Worm (Caenorhabditis elegans) whole organism, mixed stage, embryonic: ENCODE measurements around the gene Y39E4B.11.
"Not testable (repeated sequence)": the region's sequence is repeated elsewhere in the genome, so short reads cannot be mapped to it uniquely, and the experiment has no call there.

ENCODE experiments used
- M03D4.4 ChIP-seq: sonication (generic microtip); optimal IDR thresholded peaks from 2 replicates; lab custom pipeline; 2017; ENCODE audit warnings: mild to moderate bottlenecking, missing genetic modification characterization, missing compliant biosample characterization
- bed-3 ChIP-seq: fragments of 200-800 bp; sonication (Bioruptor generic); optimal IDR thresholded peaks from 3 replicates; lab custom pipeline; 2018; ENCODE audit warnings: mild to moderate bottlenecking, missing genetic modification characterization, moderate library complexity, missing compliant biosample characterization
- blmp-1 ChIP-seq: fragments of 150-350 bp; optimal IDR thresholded peaks from 2 replicates; lab custom pipeline; 2014; ENCODE audit warnings: missing biosample characterization, missing genetic modification characterization
- ceh-39 ChIP-seq: fragments of 150-350 bp; optimal IDR thresholded peaks from 2 replicates; lab custom pipeline; 2014; ENCODE audit warnings: missing biosample characterization, missing genetic modification characterization
- ceh-43 ChIP-seq: fragments of 200-800 bp; sonication (Bioruptor generic); optimal IDR thresholded peaks from 2 replicates; lab custom pipeline; 2018; ENCODE audit warnings: mild to moderate bottlenecking, missing genetic modification characterization, moderate library complexity, missing compliant biosample characterization
- ceh-83 ChIP-seq: fragments of 200-800 bp; sonication (Bioruptor generic); optimal IDR thresholded peaks from 2 replicates; lab custom pipeline; 2018; ENCODE audit warnings: mild to moderate bottlenecking, missing genetic modification characterization, missing compliant biosample characterization
- ces-1 ChIP-seq: fragments of 150-350 bp; optimal IDR thresholded peaks from 2 replicates; lab custom pipeline; 2014; ENCODE audit warnings: missing biosample characterization, missing genetic modification reagents, missing genetic modification characterization
- cnd-1 ChIP-seq: fragments of 200-800 bp; sonication (Bioruptor generic); optimal IDR thresholded peaks from 2 replicates; lab custom pipeline; 2018; ENCODE audit warnings: mild to moderate bottlenecking, missing genetic modification characterization, missing compliant biosample characterization
- drap-1 ChIP-seq: fragments of 200-800 bp; sonication (Bioruptor generic); optimal IDR thresholded peaks from 3 replicates; lab custom pipeline; 2018; ENCODE audit warnings: mild to moderate bottlenecking, missing genetic modification characterization, missing compliant biosample characterization
- elt-1 ChIP-seq: sonication (generic microtip); optimal IDR thresholded peaks from 2 replicates; lab custom pipeline; 2017; ENCODE audit warnings: missing genetic modification characterization, mild to moderate bottlenecking, missing compliant biosample characterization, antibody characterized with exemption, moderate library complexity, borderline replicate concordance; ENCODE audit not compliant: insufficient read depth
- elt-3 ChIP-seq: fragments of 150-350 bp; optimal IDR thresholded peaks from 2 replicates; lab custom pipeline; 2014; ENCODE audit warnings: missing biosample characterization, missing genetic modification characterization
- flh-1 ChIP-seq: fragments of 200-800 bp; sonication (Bioruptor generic); optimal IDR thresholded peaks from 2 replicates; lab custom pipeline; 2018; ENCODE audit warnings: mild to moderate bottlenecking, missing genetic modification characterization, moderate library complexity, missing compliant biosample characterization
- ham-2 ChIP-seq: fragments of 200-800 bp; sonication (Bioruptor generic); optimal IDR thresholded peaks from 2 replicates; lab custom pipeline; 2018; ENCODE audit warnings: mild to moderate bottlenecking, missing genetic modification characterization, missing compliant biosample characterization
- hlh-1 ChIP-seq: fragments of 150-350 bp; optimal IDR thresholded peaks from 2 replicates; lab custom pipeline; 2014; ENCODE audit warnings: missing biosample characterization, missing genetic modification reagents, missing genetic modification characterization
- lin-13 ChIP-seq: fragments of 150-350 bp; optimal IDR thresholded peaks from 2 replicates; lab custom pipeline; 2014; ENCODE audit warnings: missing biosample characterization, missing genetic modification characterization
- lin-32 ChIP-seq: fragments of 200-800 bp; sonication (Bioruptor generic); optimal IDR thresholded peaks from 2 replicates; lab custom pipeline; 2018; ENCODE audit warnings: mild to moderate bottlenecking, missing genetic modification characterization, missing compliant biosample characterization
- lsy-2 ChIP-seq: fragments of 150-350 bp; optimal IDR thresholded peaks from 2 replicates; lab custom pipeline; 2014; ENCODE audit warnings: missing biosample characterization, missing genetic modification characterization
- mab-5 ChIP-seq: fragments of 150-350 bp; optimal IDR thresholded peaks from 2 replicates; lab custom pipeline; 2014; ENCODE audit warnings: missing biosample characterization, missing genetic modification characterization
- mep-1 ChIP-seq: fragments of 150-350 bp; optimal IDR thresholded peaks from 2 replicates; lab custom pipeline; 2017; ENCODE audit warnings: missing biosample characterization, missing genetic modification reagents, missing genetic modification characterization, inconsistent platforms
- mls-2 ChIP-seq: sonication (generic microtip); optimal IDR thresholded peaks from 2 replicates; lab custom pipeline; 2016; ENCODE audit warnings: mild to moderate bottlenecking, missing genetic modification characterization, moderate library complexity, missing compliant biosample characterization
- nhr-12 ChIP-seq: fragments of 150-350 bp; optimal IDR thresholded peaks from 2 replicates; lab custom pipeline; 2014; ENCODE audit warnings: missing biosample characterization, missing genetic modification characterization
- nhr-2 ChIP-seq: fragments of 150-350 bp; optimal IDR thresholded peaks from 2 replicates; lab custom pipeline; 2014; ENCODE audit warnings: missing biosample characterization, missing genetic modification characterization
- nhr-237 ChIP-seq: fragments of 150-350 bp; optimal IDR thresholded peaks from 2 replicates; lab custom pipeline; 2014; ENCODE audit warnings: missing biosample characterization, missing genetic modification characterization
- nhr-28 ChIP-seq: fragments of 150-350 bp; optimal IDR thresholded peaks from 2 replicates; lab custom pipeline; 2014; ENCODE audit warnings: missing biosample characterization, missing genetic modification characterization
- nhr-76 ChIP-seq: sonication (generic microtip); optimal IDR thresholded peaks from 2 replicates; lab custom pipeline; 2017; ENCODE audit warnings: missing biosample characterization, missing genetic modification characterization
- pha-4 ChIP-seq: fragments of 150-350 bp; optimal IDR thresholded peaks from 2 replicates; lab custom pipeline; 2018; ENCODE audit warnings: missing biosample characterization, missing genetic modification reagents, missing genetic modification characterization
- sem-2 ChIP-seq: fragments of 200-800 bp; sonication (Bioruptor generic); optimal IDR thresholded peaks from 2 replicates; lab custom pipeline; 2018; ENCODE audit warnings: mild to moderate bottlenecking, missing genetic modification characterization, missing compliant biosample characterization
- snpc-4 ChIP-seq: fragments of 150-350 bp; optimal IDR thresholded peaks from 2 replicates; lab custom pipeline; 2014; ENCODE audit warnings: missing biosample characterization, missing genetic modification characterization
- sptf-1 ChIP-seq: sonication (generic microtip); optimal IDR thresholded peaks from 2 replicates; lab custom pipeline; 2017; ENCODE audit warnings: mild to moderate bottlenecking, missing genetic modification characterization, moderate library complexity, missing compliant biosample characterization
- tbx-8 ChIP-seq: fragments of 200-800 bp; sonication (Bioruptor generic); optimal IDR thresholded peaks from 2 replicates; lab custom pipeline; 2018; ENCODE audit warnings: mild to moderate bottlenecking, missing genetic modification characterization, moderate library complexity, missing compliant biosample characterization
- unc-120 ChIP-seq: sonication (generic microtip); optimal IDR thresholded peaks from 2 replicates; lab custom pipeline; 2017; ENCODE audit warnings: missing genetic modification characterization, missing compliant biosample characterization; ENCODE audit not compliant: poor library complexity, severe bottlenecking
- unc-39 ChIP-seq: fragments of 150-350 bp; optimal IDR thresholded peaks from 2 replicates; lab custom pipeline; 2014; ENCODE audit warnings: missing biosample characterization, missing genetic modification characterization
- unc-62 ChIP-seq: fragments of 150-350 bp; optimal IDR thresholded peaks from 2 replicates; lab custom pipeline; 2014; ENCODE audit warnings: missing biosample characterization, missing genetic modification reagents, missing genetic modification characterization
- zip-8 ChIP-seq: fragments of 150-350 bp; optimal IDR thresholded peaks from 2 replicates; lab custom pipeline; 2014; ENCODE audit warnings: missing biosample characterization, missing genetic modification characterization
- ztf-11 ChIP-seq: fragments of 150-350 bp; optimal IDR thresholded peaks from 2 replicates; lab custom pipeline; 2014; ENCODE audit warnings: missing biosample characterization, missing genetic modification characterization

Gene Y39E4B.11

ce11 chrIII:13224395-13224794 is 19.6 kb downstream of the Y39E4B.11 start:
- TF ChIP-seq hlh-1 (no peak), elt-1 (tag; lab: Kevin White, UChicago) (no peak), nhr-76 (tag; lab: Kevin White, UChicago) (no peak), bed-3 (GFP tag; lab: Kevin White, UChicago) (no peak), ztf-11 (tag; lab: Kevin White, UChicago) (no peak), ces-1 (GFP tag; lab: Kevin White, UChicago) (no peak), tbx-8 (no peak), M03D4.4 (tag; lab: Kevin White, UChicago) (peak; percentile 15), nhr-12 (tag; lab: Kevin White, UChicago) (no peak), snpc-4 (tag; lab: Kevin White, UChicago) (no peak), lin-32 (GFP tag; lab: Kevin White, UChicago) (no peak), ceh-83 (no peak), ham-2 (GFP tag; lab: Kevin White, UChicago) (peak; percentile 3), unc-120 (tag; lab: Kevin White, UChicago) (peak; percentile 3), sem-2 (GFP tag; lab: Kevin White, UChicago) (no peak)

ce11 chrIII:13225019-13225418 is 20.2 kb downstream of the Y39E4B.11 start:
- peak; percentile 40 for TF ChIP-seq unc-120 (tag; lab: Kevin White, UChicago)
- peak; percentile 83 for TF ChIP-seq M03D4.4 (tag; lab: Kevin White, UChicago)
- no peak for TF ChIP-seq nhr-76 (tag; lab: Kevin White, UChicago)
- no peak for TF ChIP-seq nhr-28 (tag; lab: Kevin White, UChicago)
- peak; percentile 23 for TF ChIP-seq tbx-8
- peak; percentile 51 for TF ChIP-seq lin-32 (GFP tag; lab: Kevin White, UChicago)
- TF ChIP-seq ceh-83, result no peak
- no peak for TF ChIP-seq mep-1 (tag; lab: Kevin White, UChicago)
- no peak for TF ChIP-seq ceh-43
- peak; percentile 82 for TF ChIP-seq cnd-1
- no peak for TF ChIP-seq ceh-39 (tag; lab: Kevin White, UChicago)
- no peak for TF ChIP-seq unc-62 (GFP tag; lab: Kevin White, UChicago)
- no peak for TF ChIP-seq unc-39 (tag; lab: Kevin White, UChicago)
- no peak for TF ChIP-seq flh-1 (GFP tag; lab: Kevin White, UChicago)
- TF ChIP-seq mab-5 (tag; lab: Kevin White, UChicago), result no peak
- TF ChIP-seq nhr-12 (tag; lab: Kevin White, UChicago), result no peak
- TF ChIP-seq snpc-4 (tag; lab: Kevin White, UChicago), result no peak
- no peak for TF ChIP-seq elt-1 (tag; lab: Kevin White, UChicago)
- TF ChIP-seq ztf-11 (tag; lab: Kevin White, UChicago), result no peak
- no peak for TF ChIP-seq nhr-237
- no peak for TF ChIP-seq elt-3 (tag; lab: Kevin White, UChicago)
- peak; percentile 40 for TF ChIP-seq ham-2 (GFP tag; lab: Kevin White, UChicago)
- TF ChIP-seq blmp-1 (tag; lab: Kevin White, UChicago), result no peak
- no peak for TF ChIP-seq zip-8 (tag; lab: Kevin White, UChicago)
- TF ChIP-seq ces-1 (GFP tag; lab: Kevin White, UChicago), result no peak
- TF ChIP-seq pha-4 (tag; lab: Kevin White, UChicago), result no peak
- TF ChIP-seq nhr-2 (tag; lab: Kevin White, UChicago), result no peak
- TF ChIP-seq hlh-1, result no peak
- peak; percentile 11 for TF ChIP-seq bed-3 (GFP tag; lab: Kevin White, UChicago)
- no peak for TF ChIP-seq lsy-2
- TF ChIP-seq sptf-1, result peak; percentile 79
- TF ChIP-seq mls-2 (tag; lab: Kevin White, UChicago), result peak; percentile 35
- no peak for TF ChIP-seq lin-13
- peak; percentile 57 for TF ChIP-seq sem-2 (GFP tag; lab: Kevin White, UChicago)
- peak; percentile 60 for TF ChIP-seq drap-1

- TF ChIP-seq lin-32 (GFP tag; lab: Kevin White, UChicago); unc-62 (GFP tag; lab: Kevin White, UChicago); elt-1 (tag; lab: Kevin White, UChicago): not testable (repeated sequence)
Observed at ce11 chrIII:13245281-13245680, 40.5 kb downstream of the Y39E4B.11 start, which contains the start of gene Y43F4A.4. Y43F4A.4 (plus strand) TSS chrIII:13245581.
